Fruit fly (Drosophila melanogaster) whole organism, prepupa: ENCODE results near the gene CG17819.

ENCODE experiments used
- Blimp-1 ChIP-seq: fragments of 200-800 bp; sonication (Bioruptor generic); optimal IDR thresholded peaks from 3 replicates; lab custom pipeline; 2017; ENCODE audit warnings: missing biosample characterization, missing genetic modification characterization, mild to moderate bottlenecking, moderate library complexity, missing genetic modification reagents
- CG10631 ChIP-seq: fragments of 200-800 bp; sonication (Bioruptor generic); optimal IDR thresholded peaks from 2 replicates; lab custom pipeline; 2016; ENCODE audit warnings: missing biosample characterization, missing genetic modification characterization
- CG10669 ChIP-seq: fragments of 200-800 bp; sonication (Bioruptor generic); optimal IDR thresholded peaks from 3 replicates; lab custom pipeline; 2018; ENCODE audit warnings: missing biosample characterization, mild to moderate bottlenecking, missing genetic modification characterization, moderate library complexity
- CG11902 ChIP-seq: fragments of 200-800 bp; sonication (Bioruptor generic); optimal IDR thresholded peaks from 3 replicates; lab custom pipeline; 2016; ENCODE audit warnings: missing biosample characterization, missing genetic modification characterization
- CG15336 ChIP-seq: fragments of 200-800 bp; sonication (Bioruptor generic); IDR thresholded peaks from 2 replicates; pipeline ENCODE4 v1.3.6; 2022; ENCODE audit warnings: missing biosample characterization, missing genetic modification characterization
- CG1621 ChIP-seq: fragments of 200-800 bp; sonication (Bioruptor generic); optimal IDR thresholded peaks from 3 replicates; lab custom pipeline; 2018; ENCODE audit warnings: missing biosample characterization, mild to moderate bottlenecking, missing genetic modification characterization
- CG16779 ChIP-seq: fragments of 200-800 bp; sonication (Bioruptor generic); optimal IDR thresholded peaks from 3 replicates; lab custom pipeline; 2017; ENCODE audit warnings: missing biosample characterization, mild to moderate bottlenecking, missing genetic modification characterization
- CG3032 ChIP-seq: fragments of 200-800 bp; optimal IDR thresholded peaks from 2 replicates; lab custom pipeline; 2019; ENCODE audit warnings: missing biosample characterization, mild to moderate bottlenecking, missing genetic modification characterization, moderate library complexity
- CG31627 ChIP-seq: fragments of 200-800 bp; sonication (Bioruptor generic); optimal IDR thresholded peaks from 3 replicates; lab custom pipeline; 2016; ENCODE audit warnings: missing biosample characterization, missing genetic modification characterization
- CG32006 ChIP-seq: fragments of 200-800 bp; sonication (Bioruptor generic); optimal IDR thresholded peaks from 3 replicates; lab custom pipeline; 2017; ENCODE audit warnings: missing biosample characterization, mild to moderate bottlenecking, missing genetic modification characterization
- CG34406 ChIP-seq: fragments of 200-800 bp; sonication (Bioruptor generic); optimal IDR thresholded peaks from 3 replicates; lab custom pipeline; 2016; ENCODE audit warnings: missing biosample characterization, missing genetic modification characterization
- CG3919 ChIP-seq: fragments of 200-800 bp; sonication (Bioruptor generic); optimal IDR thresholded peaks from 3 replicates; lab custom pipeline; 2016; ENCODE audit warnings: missing biosample characterization, missing genetic modification characterization
- CG6163 ChIP-seq: fragments of 200-800 bp; sonication (Bioruptor generic); IDR thresholded peaks from 3 replicates; pipeline ENCODE4 v1.3.6; 2022; ENCODE audit warnings: missing biosample characterization, missing genetic modification characterization
- CG6276 ChIP-seq: fragments of 200-800 bp; sonication (Bioruptor generic); optimal IDR thresholded peaks from 2 replicates; lab custom pipeline; 2017; ENCODE audit warnings: missing biosample characterization, mild to moderate bottlenecking, missing genetic modification characterization
- CG6792 ChIP-seq: fragments of 200-800 bp; sonication (Bioruptor generic); optimal IDR thresholded peaks from 3 replicates; lab custom pipeline; 2016; ENCODE audit warnings: missing biosample characterization, missing genetic modification characterization
- CG6808 ChIP-seq: fragments of 200-800 bp; sonication (Bioruptor generic); optimal IDR thresholded peaks from 3 replicates; lab custom pipeline; 2017; ENCODE audit warnings: missing biosample characterization, missing genetic modification characterization, mild to moderate bottlenecking, moderate library complexity, missing genetic modification reagents
- CG6854 ChIP-seq: fragments of 200-800 bp; sonication (Bioruptor generic); optimal IDR thresholded peaks from 2 replicates; lab custom pipeline; 2017; ENCODE audit warnings: missing biosample characterization, mild to moderate bottlenecking, missing genetic modification characterization
- CG7368 ChIP-seq: fragments of 200-800 bp; sonication (Bioruptor generic); optimal IDR thresholded peaks from 3 replicates; lab custom pipeline; 2016; ENCODE audit warnings: missing biosample characterization, missing genetic modification characterization
- CG8119 ChIP-seq: fragments of 200-800 bp; sonication (Bioruptor generic); IDR thresholded peaks from 3 replicates; pipeline ENCODE4 v1.3.6; 2022; ENCODE audit warnings: missing biosample characterization, missing genetic modification characterization
- CG8319 ChIP-seq: fragments of 200-800 bp; sonication (Bioruptor generic); optimal IDR thresholded peaks from 3 replicates; lab custom pipeline; 2016; ENCODE audit warnings: missing biosample characterization, missing genetic modification characterization
- CG8632 ChIP-seq: fragments of 200-800 bp; sonication (Bioruptor generic); optimal IDR thresholded peaks from 3 replicates; lab custom pipeline; 2016; ENCODE audit warnings: missing biosample characterization, missing genetic modification characterization
- CG9139 ChIP-seq: fragments of 200-800 bp; sonication (Bioruptor generic); optimal IDR thresholded peaks from 3 replicates; lab custom pipeline; 2017; ENCODE audit warnings: missing biosample characterization, mild to moderate bottlenecking, missing genetic modification characterization
- Eip75B ChIP-seq: fragments of 200-800 bp; sonication (Bioruptor generic); optimal IDR thresholded peaks from 3 replicates; lab custom pipeline; 2016; ENCODE audit warnings: missing biosample characterization, missing genetic modification characterization
- Eip78C ChIP-seq: fragments of 200-800 bp; sonication (Bioruptor generic); peaks from one replicate; lab custom pipeline; 2016; ENCODE audit warnings: missing biosample characterization, missing genetic modification characterization
- Ets96B ChIP-seq: fragments of 200-800 bp; optimal IDR thresholded peaks from 2 replicates; lab custom pipeline; 2019; ENCODE audit warnings: missing biosample characterization, mild to moderate bottlenecking, missing genetic modification characterization, moderate library complexity
- Gug ChIP-seq: fragments of 200-800 bp; sonication (Bioruptor generic); IDR thresholded peaks from 2 replicates; pipeline ENCODE4 v1.3.6; 2022; ENCODE audit warnings: missing biosample characterization, missing genetic modification characterization
- Hr38 ChIP-seq: sonication (Bioruptor generic); optimal IDR thresholded peaks from 2 replicates; lab custom pipeline; 2016; ENCODE audit warnings: missing biosample characterization, missing genetic modification characterization
- Hr39 ChIP-seq: fragments of 200-800 bp; sonication (Bioruptor generic); optimal IDR thresholded peaks from 2 replicates; lab custom pipeline; 2016; ENCODE audit warnings: missing biosample characterization, missing genetic modification characterization
- Hr4 ChIP-seq: fragments of 200-800 bp; sonication (Bioruptor generic); optimal IDR thresholded peaks from 3 replicates; lab custom pipeline; 2016; ENCODE audit warnings: missing biosample characterization, missing genetic modification characterization
- Lpt ChIP-seq: fragments of 200-800 bp; sonication (Bioruptor generic); optimal IDR thresholded peaks from 3 replicates; lab custom pipeline; 2016; ENCODE audit warnings: missing biosample characterization, missing genetic modification characterization
- Met ChIP-seq: fragments of 200-800 bp; sonication (Bioruptor generic); optimal IDR thresholded peaks from 3 replicates; lab custom pipeline; 2016; ENCODE audit warnings: missing biosample characterization, missing genetic modification characterization
- OdsH ChIP-seq: fragments of 200-800 bp; sonication (Bioruptor generic); optimal IDR thresholded peaks from 3 replicates; lab custom pipeline; 2016; ENCODE audit warnings: missing biosample characterization, missing genetic modification characterization
- Smox ChIP-seq: fragments of 200-800 bp; sonication (Bioruptor generic); optimal IDR thresholded peaks from 3 replicates; lab custom pipeline; 2016; ENCODE audit warnings: missing biosample characterization, missing genetic modification characterization
- Sox102F ChIP-seq: fragments of 200-800 bp; sonication (Bioruptor generic); optimal IDR thresholded peaks from 2 replicates; lab custom pipeline; 2016; ENCODE audit warnings: missing biosample characterization, mild to moderate bottlenecking, missing genetic modification characterization
- Sox14 ChIP-seq: fragments of 200-800 bp; sonication (Bioruptor generic); optimal IDR thresholded peaks from 3 replicates; lab custom pipeline; 2016; ENCODE audit warnings: missing biosample characterization, missing genetic modification characterization
- acj6 ChIP-seq: fragments of 200-800 bp; sonication (Bioruptor generic); optimal IDR thresholded peaks from 3 replicates; lab custom pipeline; 2016; ENCODE audit warnings: missing biosample characterization, missing genetic modification characterization
- cyc ChIP-seq: fragments of 200-800 bp; sonication (Bioruptor generic); optimal IDR thresholded peaks from 3 replicates; lab custom pipeline; 2016; ENCODE audit warnings: missing biosample characterization, missing genetic modification characterization
- dac ChIP-seq: fragments of 200-800 bp; sonication (Bioruptor generic); optimal IDR thresholded peaks from 2 replicates; lab custom pipeline; 2017; ENCODE audit warnings: missing biosample characterization, mild to moderate bottlenecking, missing genetic modification characterization
- dsx ChIP-seq: fragments of 200-800 bp; optimal IDR thresholded peaks from 3 replicates; lab custom pipeline; 2019; ENCODE audit warnings: missing biosample characterization, mild to moderate bottlenecking, missing genetic modification characterization, moderate library complexity; ENCODE audit not compliant: poor library complexity, severe bottlenecking
- eg ChIP-seq: fragments of 200-800 bp; sonication (Bioruptor generic); IDR thresholded peaks from 3 replicates; pipeline ENCODE4 v1.3.6; 2022; ENCODE audit warnings: missing biosample characterization, missing genetic modification characterization
- esn ChIP-seq: fragments of 200-800 bp; sonication (Bioruptor generic); optimal IDR thresholded peaks from 2 replicates; lab custom pipeline; 2016; ENCODE audit warnings: missing biosample characterization, mild to moderate bottlenecking, missing genetic modification characterization, moderate library complexity
- fd59A ChIP-seq: fragments of 200-800 bp; sonication (Bioruptor generic); optimal IDR thresholded peaks from 2 replicates; lab custom pipeline; 2017; ENCODE audit warnings: missing biosample characterization, mild to moderate bottlenecking, missing genetic modification characterization, missing genetic modification reagents
- fd85E ChIP-seq: fragments of 200-800 bp; sonication (Bioruptor generic); optimal IDR thresholded peaks from 3 replicates; lab custom pipeline; 2016; ENCODE audit warnings: missing biosample characterization, missing genetic modification characterization
- fkh ChIP-seq: fragments of 200-800 bp; sonication (Bioruptor generic); optimal IDR thresholded peaks from 3 replicates; lab custom pipeline; 2017; ENCODE audit warnings: missing biosample characterization, mild to moderate bottlenecking, missing genetic modification characterization, moderate library complexity
- lz ChIP-seq: fragments of 200-800 bp; sonication (Bioruptor generic); optimal IDR thresholded peaks from 3 replicates; lab custom pipeline; 2016; ENCODE audit warnings: missing biosample characterization, missing genetic modification characterization
- pdm3 ChIP-seq: fragments of 200-800 bp; sonication (Bioruptor generic); optimal IDR thresholded peaks from 3 replicates; lab custom pipeline; 2016; ENCODE audit warnings: missing biosample characterization, missing genetic modification characterization
- spab ChIP-seq: fragments of 200-800 bp; sonication (Bioruptor generic); optimal IDR thresholded peaks from 2 replicates; lab custom pipeline; 2017; ENCODE audit warnings: missing biosample characterization, mild to moderate bottlenecking, missing genetic modification characterization, missing genetic modification reagents
- svp ChIP-seq: fragments of 200-800 bp; sonication (Bioruptor generic); peaks from one replicate; lab custom pipeline; 2016; ENCODE audit warnings: missing biosample characterization, missing genetic modification characterization
- vri ChIP-seq: fragments of 200-800 bp; sonication (Bioruptor generic); optimal IDR thresholded peaks from 3 replicates; lab custom pipeline; 2016; ENCODE audit warnings: missing biosample characterization, mild to moderate bottlenecking, missing genetic modification characterization

Gene CG17819

dm6 chr3R:21849988-21850460 is 35.3 kb downstream of the CG17819 start (continued):
- TF ChIP-seq Hr38 (GFP tag; lab: Kevin White, UChicago) (no peak), CG8119 (GFP tag; lab: Robert Waterston, UW) (peak; percentile 64), lz (GFP tag; lab: Kevin White, UChicago) (peak; percentile 37), CG8632 (no peak), esn (peak; percentile 42), CG6854 (no peak)

- TF ChIP-seq CG6854 (peak; percentile 96), CG1621 (peak; percentile 78), Lpt (GFP tag; lab: Kevin White, UChicago) (peak; percentile 95), CG16779 (tag; lab: Kevin White, UChicago) (peak; percentile 94), svp (GFP tag; lab: Kevin White, UChicago) (peak; percentile 98), Hr39 (GFP tag; lab: Kevin White, UChicago) (peak; percentile 96), fkh (GFP tag; lab: Kevin White, UChicago) (peak; percentile 24), CG32006 (peak; percentile 98), CG6808 (peak; percentile 96), CG6163 (GFP tag; lab: Robert Waterston, UW) (peak; percentile 86), Hr38 (GFP tag; lab: Kevin White, UChicago) (peak; percentile 17), CG3919 (GFP tag; lab: Kevin White, UChicago) (peak; percentile 96), acj6 (GFP tag; lab: Kevin White, UChicago) (peak; percentile 96), OdsH (GFP tag; lab: Kevin White, UChicago) (peak; percentile 95), dac (peak; percentile 85), Eip78C (peak; percentile 100), dsx (GFP tag; lab: Kevin White, UChicago) (peak; percentile 91), CG6276 (GFP tag; lab: Kevin White, UChicago) (peak; percentile 95), esn (peak; percentile 98), CG7368 (peak; percentile 87), CG34406 (GFP tag; lab: Kevin White, UChicago) (peak; percentile 97), vri (GFP tag; lab: Kevin White, UChicago) (peak; percentile 93), Blimp-1 (peak; percentile 91), CG10631 (GFP tag; lab: Kevin White, UChicago) (peak; percentile 94), Eip75B (GFP tag; lab: Kevin White, UChicago) (peak; percentile 98), spab (peak; percentile 96), eg (GFP tag; lab: Robert Waterston, UW) (peak; percentile 88), fd59A (peak; percentile 94), Sox14 (peak; percentile 96), CG31627 (GFP tag; lab: Kevin White, UChicago) (peak; percentile 96), cyc (peak; percentile 94), CG11902 (GFP tag; lab: Kevin White, UChicago) (peak; percentile 93), Hr4 (peak; percentile 95), Sox102F (GFP tag; lab: Kevin White, UChicago) (peak; percentile 95), CG3032 (tag; lab: Kevin White, UChicago) (peak; percentile 91), Smox (GFP tag; lab: Kevin White, UChicago) (peak; percentile 96), Gug (GFP tag; lab: Robert Waterston, UW) (peak; percentile 88), CG10669 (GFP tag; lab: Kevin White, UChicago) (peak; percentile 93), CG6792 (GFP tag; lab: Kevin White, UChicago) (peak; percentile 97), Met (GFP tag; lab: Kevin White, UChicago) (peak; percentile 96), CG8632 (peak; percentile 94), CG15336 (peak; percentile 94), CG8319 (GFP tag; lab: Kevin White, UChicago) (peak; percentile 93), Ets96B (tag; lab: Kevin White, UChicago) (peak; percentile 91), CG9139 (GFP tag; lab: Kevin White, UChicago) (peak; percentile 85), fd85E (GFP tag; lab: Kevin White, UChicago) (peak; percentile 80), pdm3 (GFP tag; lab: Kevin White, UChicago) (peak; percentile 95)
These were observed 36.3 kb downstream of the CG17819 start for dm6 chr3R:21848987-21849442.
